Fruit fly (Drosophila melanogaster): ENCODE measurements around the gene hth.

Gene hth

dm6 chr3R:10566441-10567179 is 72.8 kb downstream of the hth start (continued):
- TF ChIP-seq Atf6 (GFP tag; IDR thresholded peaks at IDR 0.05) (no peak), nom (GFP tag; optimal IDR thresholded peaks at IDR 0.05) (no peak), CG4404 (GFP tag; IDR thresholded peaks at IDR 0.05) (no peak), so (GFP tag; IDR thresholded peaks at IDR 0.05) (no peak), pb (GFP tag; optimal IDR thresholded peaks at IDR 0.05) (no peak), CG15269 (tag; optimal IDR thresholded peaks at IDR 0.05) (peak; percentile 7), fd102C (GFP tag; optimal IDR thresholded peaks at IDR 0.05) (no peak), slbo (GFP tag; IDR thresholded peaks at IDR 0.05) (no peak), CG2199 (GFP tag; IDR thresholded peaks at IDR 0.05) (0 out of 3 replicates have a peak, but pooled peaks have one; percentile 46), eve (GFP tag; optimal IDR thresholded peaks at IDR 0.05) (no peak), sug (tag; optimal IDR thresholded peaks at IDR 0.05) (peak; percentile 85), CG9437 (GFP tag; optimal IDR thresholded peaks at IDR 0.05) (no peak), CG9727 (GFP tag; optimal IDR thresholded peaks at IDR 0.05) (peak; percentile 26), bab2 (GFP tag; optimal IDR thresholded peaks at IDR 0.05) (no peak), Chrac-16 (GFP tag; optimal IDR thresholded peaks at IDR 0.05) (no peak), croc (GFP tag; conservative IDR thresholded peaks at IDR 0.05) (no peak), Hmr (GFP tag; optimal IDR thresholded peaks at IDR 0.05) (peak; percentile 24), CG8478 (optimal IDR thresholded peaks at IDR 0.05) (no peak), CG15479 (GFP tag; optimal IDR thresholded peaks at IDR 0.05) (no peak), ken (GFP tag; IDR thresholded peaks at IDR 0.05) (no peak), BtbVII (GFP tag; optimal IDR thresholded peaks at IDR 0.05) (peak; percentile 17), CG8281 (tag; optimal IDR thresholded peaks at IDR 0.05) (no peak), CG1832 (GFP tag; optimal IDR thresholded peaks at IDR 0.05) (no peak), Ssrp (tag; optimal IDR thresholded peaks at IDR 0.05) (no peak), wdn (GFP tag; IDR thresholded peaks at IDR 0.05) (no peak), MBD-R2 (GFP tag; IDR thresholded peaks at IDR 0.05) (no peak), CG33213 (GFP tag; optimal IDR thresholded peaks at IDR 0.05) (no peak), CG12744 (GFP tag; optimal IDR thresholded peaks at IDR 0.05) (peak; percentile 14), CG4424 (GFP tag; optimal IDR thresholded peaks at IDR 0.05) (no peak), CHES-1-like (GFP tag; optimal IDR thresholded peaks at IDR 0.05) (no peak), CG8290 (GFP tag; optimal IDR thresholded peaks at IDR 0.05) (no peak), CG8290 (tag; optimal IDR thresholded peaks at IDR 0.05) (no peak), YL-1 (GFP tag; optimal IDR thresholded peaks at IDR 0.05) (no peak), ERR (GFP tag; optimal IDR thresholded peaks at IDR 0.05) (no peak), CG4617 (GFP tag; optimal IDR thresholded peaks at IDR 0.05; ENCODE audit: borderline replicate concordance) (no peak), pzg (GFP tag; optimal IDR thresholded peaks at IDR 0.05) (no peak), CG1602 (GFP tag; optimal IDR thresholded peaks at IDR 0.05) (no peak), CG2116 (GFP tag; optimal IDR thresholded peaks at IDR 0.05) (no peak), ash1 (GFP tag; optimal IDR thresholded peaks at IDR 0.05) (no peak), CG10431 (GFP tag; optimal IDR thresholded peaks at IDR 0.05) (peak; percentile 24), hb (GFP tag; IDR thresholded peaks at IDR 0.05; ENCODE audit: partially characterized antibody) (no peak), CG7987 (GFP tag; optimal IDR thresholded peaks at IDR 0.05) (no peak), CG2129 (GFP tag; IDR thresholded peaks at IDR 0.05; ENCODE audit: partially characterized antibody) (no peak), Adf1 (GFP tag; IDR thresholded peaks at IDR 0.05) (no peak), Sox100B (GFP tag; optimal IDR thresholded peaks at IDR 0.05) (peak; percentile 54), Gsc (GFP tag; IDR thresholded peaks at IDR 0.05) (no peak), CG1233 (GFP tag; optimal IDR thresholded peaks at IDR 0.05) (no peak), CG31388 (GFP tag; optimal IDR thresholded peaks at IDR 0.05) (no peak), lilli (GFP tag; optimal IDR thresholded peaks at IDR 0.05) (no peak), Gug (GFP tag; IDR thresholded peaks at IDR 0.05) (no peak), CG4282 (GFP tag; optimal IDR thresholded peaks at IDR 0.05) (no peak)

Data from whole organism, embryonic.